Fruit fly (Drosophila melanogaster): ENCODE measurements around the gene CG2930.
A peak's percentile ranks its signal among the peaks of the same experiment; 100 is the strongest.

Gene CG2930

DNA sequence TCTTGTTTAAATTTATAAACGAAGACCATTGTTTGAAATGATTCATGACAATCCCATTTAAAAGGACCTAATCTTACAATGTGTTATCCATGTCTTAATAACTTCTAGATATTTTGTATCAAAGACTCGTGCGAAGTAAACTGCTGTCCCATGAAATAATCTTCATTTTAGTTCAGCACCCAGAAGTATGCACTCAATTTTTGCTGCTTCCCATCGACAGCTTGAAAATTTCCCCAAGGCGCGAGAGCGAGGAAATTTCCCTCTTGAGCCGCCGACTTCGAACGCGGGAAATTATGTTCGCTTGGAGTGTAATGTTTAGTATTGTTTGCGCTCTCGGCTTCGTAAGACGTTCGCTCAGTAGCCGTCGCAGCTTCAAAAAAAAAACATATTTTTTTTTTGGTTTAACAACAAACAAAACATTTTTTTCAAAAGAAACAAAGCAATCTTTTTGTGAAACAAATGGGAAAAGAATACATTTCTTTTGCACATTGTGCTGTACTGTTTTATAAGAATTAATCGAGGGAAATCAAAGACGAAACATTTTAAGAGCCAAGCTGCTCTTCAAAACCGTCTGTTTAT lies 32.9 kb upstream of the CG2930 start (continued):
- TF ChIP-seq Trl (optimal IDR thresholded peaks at IDR 0.05) (peak in 1 of 2 experiments; percentile 39), Trl (GFP tag; optimal IDR thresholded peaks at IDR 0.05) (no peak), CG2199 (GFP tag; IDR thresholded peaks at IDR 0.05) (0 out of 3 replicates have a peak, but pooled peaks have one; percentile 29), bbx (GFP tag; IDR thresholded peaks at IDR 0.05; ENCODE audit: partially characterized antibody) (0 out of 2 replicates have a peak, but pooled peaks have one; percentile 29), Jarid2 (GFP tag; optimal IDR thresholded peaks at IDR 0.05) (peak; percentile 76)

dm6 chrX:3837628-3838027 lies 31.1 kb upstream of the CG2930 start:
- TF ChIP-seq Xrp1 (GFP tag; IDR thresholded peaks at IDR 0.05) (0 out of 2 replicates have a peak, but pooled peaks have one; percentile 16), CG9609 (GFP tag; optimal IDR thresholded peaks at IDR 0.05) (no peak), insv (GFP tag; optimal IDR thresholded peaks at IDR 0.05) (no peak), chif (GFP tag; optimal IDR thresholded peaks at IDR 0.05) (peak in 1 of 2 experiments; percentile 25), zf30C (GFP tag; optimal IDR thresholded peaks at IDR 0.05) (peak; percentile 88), Med (GFP tag) (peak; percentile 12), CG18476 (GFP tag; optimal IDR thresholded peaks at IDR 0.05) (peak; percentile 95), cad (GFP tag; optimal IDR thresholded peaks at IDR 0.05) (no peak), Ets65A (GFP tag) (peak; percentile 51), Sry-δ (GFP tag; optimal IDR thresholded peaks at IDR 0.05) (no peak), bigmax (GFP tag; optimal IDR thresholded peaks at IDR 0.05) (no peak), CG11398 (GFP tag; optimal IDR thresholded peaks at IDR 0.05) (no peak), CG17568 (GFP tag; optimal IDR thresholded peaks at IDR 0.05) (no peak), tx (GFP tag; optimal IDR thresholded peaks at IDR 0.05) (no peak), Pdp1 (GFP tag; optimal IDR thresholded peaks at IDR 0.05) (peak in 1 of 2 experiments; percentile 44), CG18262 (tag; optimal IDR thresholded peaks at IDR 0.05) (peak; percentile 2), CG4404 (GFP tag; IDR thresholded peaks at IDR 0.05) (peak; percentile 23; the same call in 1 of the 2 replicates), so (GFP tag; IDR thresholded peaks at IDR 0.05) (no peak), twi (tag; optimal IDR thresholded peaks at IDR 0.05) (peak; percentile 38), phol (tag; optimal IDR thresholded peaks at IDR 0.05) (peak; percentile 6), CG2202 (tag; optimal IDR thresholded peaks at IDR 0.05) (no peak), CG12769 (tag; optimal IDR thresholded peaks at IDR 0.05) (no peak), Hmx (GFP tag; optimal IDR thresholded peaks at IDR 0.05) (no peak), CG10959 (GFP tag; IDR thresholded peaks at IDR 0.05) (peak; percentile 35; the same call in 1 of the 2 replicates), CG17829 (tag; optimal IDR thresholded peaks at IDR 0.05) (peak; percentile 1), CG14965 (GFP tag; optimal IDR thresholded peaks at IDR 0.05; ENCODE audit: borderline replicate concordance) (no peak), zfh1 (GFP tag; IDR thresholded peaks at IDR 0.05) (peak; percentile 49; the same call in 2 of the 3 replicates), prd (optimal IDR thresholded peaks at IDR 0.05) (no peak), prd (GFP tag; IDR thresholded peaks at IDR 0.05) (peak; percentile 58; the same call in 2 of the 3 replicates), CG2712 (tag; optimal IDR thresholded peaks at IDR 0.05) (peak; percentile 10), Dfd (GFP tag; optimal IDR thresholded peaks at IDR 0.05) (no peak), sens (GFP tag) (peak; percentile 57), CG15696 (tag; optimal IDR thresholded peaks at IDR 0.05) (peak; percentile 3), CG6272 (GFP tag; IDR thresholded peaks at IDR 0.05) (no peak), CG1603 (tag; optimal IDR thresholded peaks at IDR 0.05) (peak; percentile 3), CG9727 (GFP tag; optimal IDR thresholded peaks at IDR 0.05) (peak; percentile 4), zen (tag; optimal IDR thresholded peaks at IDR 0.05) (peak; percentile 30), kni (GFP tag; optimal IDR thresholded peaks at IDR 0.05) (peak; percentile 48), dmrt11E (tag; optimal IDR thresholded peaks at IDR 0.05) (peak; percentile 35), gem (tag; optimal IDR thresholded peaks at IDR 0.05) (peak; percentile 28), CG3995 (GFP tag; optimal IDR thresholded peaks at IDR 0.05) (no peak), grn (GFP tag; optimal IDR thresholded peaks at IDR 0.05) (peak; percentile 39)

All from whole organism, embryonic.